Worm (Caenorhabditis elegans): ENCODE results near the gene nspe-7.

Gene nspe-7

DNA sequence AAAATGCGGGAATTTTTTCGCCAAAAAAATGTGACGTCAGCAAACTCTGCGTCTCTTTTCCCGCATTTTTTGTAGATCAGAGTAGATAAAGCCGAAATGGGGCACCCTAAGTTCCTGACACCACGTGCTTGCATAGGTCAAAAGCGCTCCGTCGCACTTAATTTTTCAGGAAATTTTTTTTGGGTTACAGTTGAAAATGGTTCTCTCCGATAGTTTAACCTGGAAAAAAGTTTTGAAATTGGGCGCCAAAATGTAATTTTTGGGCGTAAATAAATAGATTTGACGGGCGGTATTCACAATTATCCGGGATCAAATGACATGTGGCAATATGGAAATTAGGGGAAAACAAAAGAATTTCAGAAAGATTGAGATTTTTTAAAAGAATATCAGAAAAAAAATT is 45.5 kb downstream of the nspe-7 start:
- no peak for TF ChIP-seq med-1 (GFP tag; optimal IDR thresholded peaks at IDR 0.05; ENCODE audit: insufficient read depth)

DNA sequence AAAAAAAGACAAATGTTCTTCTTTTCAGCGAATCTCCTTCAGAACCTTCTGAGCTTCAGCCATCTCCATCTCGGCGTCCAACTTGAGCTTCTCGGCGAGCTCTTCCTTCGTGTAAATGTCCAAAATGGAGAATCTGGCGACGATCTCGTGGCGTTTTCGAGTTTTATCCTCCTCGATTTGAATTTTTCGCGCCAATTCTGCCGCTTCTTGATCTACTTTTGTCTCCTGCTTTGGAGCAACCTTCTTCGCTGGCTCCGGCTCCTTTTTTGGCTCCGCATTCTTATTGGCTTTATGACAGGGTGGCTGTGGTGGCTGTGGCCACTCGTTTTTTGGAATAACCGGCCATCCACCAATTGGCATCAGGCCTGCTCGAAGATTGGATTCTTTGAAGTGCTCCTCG is 46.3 kb downstream of the nspe-7 start:
- TF ChIP-seq flt-1 (GFP tag; IDR thresholded peaks at IDR 0.05) (no peak), tab-1 (GFP tag; IDR thresholded peaks at IDR 0.05) (no peak), ztf-23 (GFP tag; IDR thresholded peaks at IDR 0.05) (no peak), ztf-29 (GFP tag; IDR thresholded peaks at IDR 0.05) (no peak), cog-1 (tag; optimal IDR thresholded peaks at IDR 0.05) (no peak), T22C8.4 (GFP tag; IDR thresholded peaks at IDR 0.05) (no peak), ref-1 (GFP tag; conservative IDR thresholded peaks at IDR 0.05) (no peak), med-1 (GFP tag; optimal IDR thresholded peaks at IDR 0.05; ENCODE audit: insufficient read depth) (no peak), klf-2 (GFP tag; conservative IDR thresholded peaks at IDR 0.05) (no peak)

All from whole organism, midembryonic.